Fruit fly (Drosophila melanogaster): ENCODE data around the gene bip1.

bip1 gene

dm6 chr3L:8041461-8042110 lies 16.9 kb downstream of the bip1 start (continued):
- TF ChIP-seq CG8290 (GFP tag; optimal IDR thresholded peaks at IDR 0.05) (no peak), CG8290 (tag; optimal IDR thresholded peaks at IDR 0.05) (no peak), da (GFP tag; optimal IDR thresholded peaks at IDR 0.05) (no peak), Hr78 (GFP tag; optimal IDR thresholded peaks at IDR 0.05) (no peak), Dfd (GFP tag; optimal IDR thresholded peaks at IDR 0.05) (no peak), CG4820 (GFP tag; optimal IDR thresholded peaks at IDR 0.05) (no peak), so (GFP tag; IDR thresholded peaks at IDR 0.05) (0 out of 3 replicates have a peak, but pooled peaks have one; percentile 47), CG6689 (GFP tag; IDR thresholded peaks at IDR 0.05) (peak; percentile 36; the same call in 1 of the 2 replicates), CG4328 (GFP tag; optimal IDR thresholded peaks at IDR 0.05) (no peak), gem (tag; optimal IDR thresholded peaks at IDR 0.05) (peak; percentile 42), CG12236 (GFP tag; optimal IDR thresholded peaks at IDR 0.05) (no peak), ind (GFP tag; optimal IDR thresholded peaks at IDR 0.05) (no peak), CG11398 (GFP tag; optimal IDR thresholded peaks at IDR 0.05) (no peak), CG15696 (tag; optimal IDR thresholded peaks at IDR 0.05) (no peak), mld (GFP tag; IDR thresholded peaks at IDR 0.05; ENCODE audit: partially characterized antibody) (no peak), cad (GFP tag; optimal IDR thresholded peaks at IDR 0.05) (no peak), Fer2 (tag; optimal IDR thresholded peaks at IDR 0.05) (no peak), CG17361 (GFP tag; IDR thresholded peaks at IDR 0.05) (peak; percentile 33; the same call in 1 of the 3 replicates), CG6654 (GFP tag; optimal IDR thresholded peaks at IDR 0.05) (no peak), Gug (GFP tag; IDR thresholded peaks at IDR 0.05) (no peak), C15 (GFP tag; IDR thresholded peaks at IDR 0.05) (no peak), CG2129 (GFP tag; IDR thresholded peaks at IDR 0.05; ENCODE audit: partially characterized antibody) (no peak), Deaf1 (tag; optimal IDR thresholded peaks at IDR 0.05) (no peak), HLH3B (GFP tag; IDR thresholded peaks at IDR 0.05) (peak; percentile 28; the same call in 1 of the 2 replicates), Six4 (GFP tag; optimal IDR thresholded peaks at IDR 0.05) (no peak), vvl (GFP tag; IDR thresholded peaks at IDR 0.05) (peak; percentile 84), az2 (GFP tag; optimal IDR thresholded peaks at IDR 0.05) (peak; percentile 11), Sox102F (GFP tag; optimal IDR thresholded peaks at IDR 0.05) (peak; percentile 51), croc (GFP tag; conservative IDR thresholded peaks at IDR 0.05) (no peak), CG3065 (GFP tag; optimal IDR thresholded peaks at IDR 0.05) (no peak), bowl (GFP tag; IDR thresholded peaks at IDR 0.05) (no peak), CG6854 (GFP tag; optimal IDR thresholded peaks at IDR 0.05) (no peak), NfI (GFP tag; optimal IDR thresholded peaks at IDR 0.05) (no peak), Lhr (GFP tag; optimal IDR thresholded peaks at IDR 0.05) (no peak), dmrt99B (tag; optimal IDR thresholded peaks at IDR 0.05) (peak; percentile 61), CG10267 (tag; optimal IDR thresholded peaks at IDR 0.05) (peak; percentile 8), CG7987 (GFP tag; optimal IDR thresholded peaks at IDR 0.05) (no peak), CG10565 (GFP tag; optimal IDR thresholded peaks at IDR 0.05) (no peak), h (optimal IDR thresholded peaks at IDR 0.05) (no peak), CG11695 (GFP tag; IDR thresholded peaks at IDR 0.05) (no peak), CG3995 (GFP tag; optimal IDR thresholded peaks at IDR 0.05) (no peak), CG14710 (tag; optimal IDR thresholded peaks at IDR 0.05) (peak; percentile 5), fd64A (GFP tag; optimal IDR thresholded peaks at IDR 0.05) (no peak), CG31441 (GFP tag; IDR thresholded peaks at IDR 0.05) (0 out of 2 replicates have a peak, but pooled peaks have one; percentile 24), knrl (GFP tag; IDR thresholded peaks at IDR 0.05; ENCODE audit: partially characterized antibody) (no peak), ara (GFP tag; IDR thresholded peaks at IDR 0.05) (no peak), E2f2 (GFP tag; IDR thresholded peaks at IDR 0.05) (peak; percentile 10; the same call in 1 of the 2 replicates), B-H1 (GFP tag; IDR thresholded peaks at IDR 0.05) (no peak), Asciz (GFP tag; optimal IDR thresholded peaks at IDR 0.05) (peak; percentile 44), Dbx (GFP tag; IDR thresholded peaks at IDR 0.05) (no peak), Optix (GFP tag; IDR thresholded peaks at IDR 0.05) (no peak)
